Fruit fly (Drosophila melanogaster): Measurements from ENCODE around the gene Alg10.
A peak's percentile ranks its signal among the peaks of the same experiment; 100 is the strongest.

The Alg10 gene

dm6 chr3L:11196860-11197259 lies 32.1 kb downstream of the Alg10 start:
- TF ChIP-seq CG17801 (GFP tag; optimal IDR thresholded peaks at IDR 0.05; ENCODE audit: partially characterized antibody) = no peak

dm6 chr3L:11197291-11198021 lies 32.7 kb downstream of the Alg10 start, which contains the start of gene GlcAT-P:
TSS of gene GlcAT-P (minus strand) at chr3L:11197536.
- TF ChIP-seq CG17801 (GFP tag; optimal IDR thresholded peaks at IDR 0.05; ENCODE audit: partially characterized antibody) = peak; percentile 79

DNA sequence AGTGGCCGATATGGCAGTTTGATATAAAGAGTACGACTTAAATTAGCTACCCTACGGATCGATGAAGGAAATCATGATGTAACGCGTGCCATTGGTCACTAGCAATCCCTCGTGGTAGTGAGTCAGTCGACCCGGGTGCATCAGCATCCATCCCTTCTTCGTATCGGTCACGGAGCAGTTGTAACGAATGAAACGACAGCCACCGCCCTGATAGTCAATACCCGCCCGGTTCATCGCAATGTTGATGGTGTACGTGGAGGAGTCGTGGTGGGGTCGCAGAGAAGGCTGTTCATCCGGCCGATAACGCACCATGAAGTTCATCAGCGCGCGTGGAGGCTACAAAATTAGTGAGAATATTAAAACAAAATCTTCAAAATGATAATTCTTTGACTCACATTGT lies 33.6 kb downstream of the Alg10 start:
- TF ChIP-seq CG17801 (GFP tag; optimal IDR thresholded peaks at IDR 0.05; ENCODE audit: partially characterized antibody) = no peak

- TF ChIP-seq CG17801 (GFP tag; optimal IDR thresholded peaks at IDR 0.05; ENCODE audit: partially characterized antibody) = no peak
These were observed 34.5 kb downstream of the Alg10 start, which contains the start of gene CG7607 for dm6 chr3L:11199320-11199719. TSS of gene CG7607 (plus strand) at chr3L:11199620.

DNA sequence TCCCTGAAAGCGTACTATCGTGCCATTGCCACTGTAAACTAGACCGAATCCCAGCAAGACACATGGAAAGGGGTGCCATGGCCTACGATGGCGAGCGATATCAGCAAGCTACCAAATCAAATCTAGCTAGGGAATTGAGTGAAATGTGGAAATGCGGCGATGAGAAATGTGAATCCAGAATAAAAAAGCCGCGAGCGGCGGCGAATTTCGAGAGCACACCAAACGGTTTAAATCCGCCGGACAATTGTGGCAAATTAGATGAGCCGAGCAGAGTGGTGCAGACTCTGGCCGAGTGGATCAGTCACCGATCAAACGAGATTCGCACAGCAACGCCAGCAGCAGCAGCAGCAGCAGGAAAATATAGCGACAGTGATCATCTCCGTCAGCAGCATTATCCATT lies 36.3 kb downstream of the Alg10 start, which contains the start of gene nkt:
Gene nkt, plus strand, starts transcription at position 301 of the 400 bp plus-strand sequence.
- TF ChIP-seq CG17801 (GFP tag; optimal IDR thresholded peaks at IDR 0.05; ENCODE audit: partially characterized antibody) = no peak

- TF ChIP-seq CG17801 (GFP tag; optimal IDR thresholded peaks at IDR 0.05; ENCODE audit: partially characterized antibody) = no peak
These were observed 39.2 kb downstream of the Alg10 start for dm6 chr3L:11203820-11204449.

dm6 chr3L:11204852-11205251 lies 40.1 kb downstream of the Alg10 start:
- TF ChIP-seq CG17801 (GFP tag; optimal IDR thresholded peaks at IDR 0.05; ENCODE audit: partially characterized antibody) = peak; percentile 0

dm6 chr3L:11205608-11206336 lies 41.0 kb downstream of the Alg10 start, which contains the start of gene Plod:
TSS of gene Plod (minus strand) at chr3L:11206016.
- peak; percentile 34 for TF ChIP-seq CG17801 (GFP tag; optimal IDR thresholded peaks at IDR 0.05; ENCODE audit: partially characterized antibody)

DNA sequence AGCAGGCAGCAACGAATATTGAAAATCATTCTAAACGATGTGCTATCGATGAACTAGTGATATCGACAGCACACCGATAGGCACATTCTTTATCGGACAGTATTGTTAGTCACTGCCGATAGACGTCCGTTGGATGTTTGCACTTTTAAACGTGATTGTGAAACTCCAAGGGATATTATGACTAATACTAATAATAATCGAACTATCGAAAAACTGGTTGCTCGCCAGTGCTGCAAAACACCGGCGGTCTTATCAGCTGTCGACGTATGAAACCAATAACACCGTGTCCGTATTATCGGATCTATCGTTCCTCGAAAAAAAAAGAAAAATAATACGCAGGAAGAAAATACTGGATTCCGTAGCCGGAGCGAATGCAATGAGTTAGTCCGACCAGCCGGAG lies 45.7 kb downstream of the Alg10 start, which contains the start of the genes Ube3a and CG7600:
Gene Ube3a, minus strand, starts transcription at position 67 of the 400 bp plus-strand sequence.
Gene CG7600, plus strand, starts transcription at position 270 of the 400 bp plus-strand sequence.
- peak; percentile 80 for TF ChIP-seq CG17801 (GFP tag; optimal IDR thresholded peaks at IDR 0.05; ENCODE audit: partially characterized antibody)

DNA sequence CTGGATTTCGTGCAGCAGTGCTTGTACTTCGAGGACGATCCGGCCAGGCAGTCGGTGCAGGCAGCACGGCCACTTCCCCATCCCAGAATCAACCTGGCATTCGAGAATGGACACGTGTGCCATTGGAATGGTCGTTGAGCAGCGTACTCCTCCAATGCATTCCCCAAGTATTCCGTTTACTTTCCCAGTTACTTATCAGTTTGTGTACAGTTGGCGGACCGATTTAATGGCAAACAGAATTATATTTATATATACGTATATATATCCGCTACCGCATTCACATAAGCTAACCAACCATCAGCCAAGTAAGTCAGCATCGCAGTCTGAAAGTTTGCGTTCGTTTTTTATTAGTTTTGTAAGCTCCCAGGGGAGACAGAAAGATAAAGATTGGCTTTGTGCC lies 48.9 kb downstream of the Alg10 start:
- TF ChIP-seq CG17801 (GFP tag; optimal IDR thresholded peaks at IDR 0.05; ENCODE audit: partially characterized antibody) = no peak

- TF ChIP-seq CG17801 (GFP tag; optimal IDR thresholded peaks at IDR 0.05; ENCODE audit: partially characterized antibody) = no peak
These were observed 49.9 kb downstream of the Alg10 start, which contains the start of gene CG42671 for dm6 chr3L:11214406-11215243. TSS of gene CG42671 (plus strand) at chr3L:11214505.

DNA sequence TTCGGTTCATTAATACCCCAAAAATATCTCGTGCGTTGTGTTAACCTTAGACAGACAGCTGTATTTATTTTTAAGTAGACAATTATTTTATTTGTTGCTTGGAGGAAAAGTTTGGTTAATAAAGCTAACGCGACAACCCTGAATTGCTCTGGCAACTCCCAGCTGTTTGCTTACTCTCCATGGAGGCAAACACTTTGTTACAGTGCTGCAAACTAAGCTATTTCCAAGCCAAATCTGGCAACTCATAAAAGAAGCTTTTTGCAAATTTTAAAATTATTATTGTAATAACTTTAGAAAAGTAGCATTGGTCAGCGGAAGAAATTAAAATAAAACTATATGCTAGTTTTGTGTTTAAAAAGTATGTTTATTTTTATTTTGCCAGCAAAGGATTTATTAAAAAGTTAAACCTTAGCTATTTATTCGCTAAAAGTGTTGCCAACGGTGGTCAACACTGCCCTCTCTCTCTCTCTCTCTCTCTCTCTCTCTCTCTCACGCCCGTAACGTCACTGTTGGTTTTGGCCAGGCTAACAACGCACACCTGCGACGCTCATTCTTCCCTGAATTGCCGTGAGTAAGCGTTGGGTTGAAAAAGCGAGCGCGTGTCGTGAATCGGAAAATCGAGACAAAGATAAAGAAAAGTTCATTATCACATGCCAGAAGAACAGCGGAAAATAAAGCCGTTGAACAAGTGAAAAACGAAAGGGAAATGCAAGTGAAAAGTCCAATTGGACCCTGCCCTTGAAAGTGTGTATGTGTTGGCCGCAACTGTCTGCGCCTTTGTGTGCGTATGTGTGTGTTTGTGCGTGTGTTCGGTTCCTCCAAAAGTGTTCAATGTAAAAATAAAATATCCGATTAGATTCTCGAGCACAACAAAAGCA lies 50.7 kb downstream of the Alg10 start:
- peak; percentile 85 for TF ChIP-seq CG17801 (GFP tag; optimal IDR thresholded peaks at IDR 0.05; ENCODE audit: partially characterized antibody)

- TF ChIP-seq CG17801 (GFP tag; optimal IDR thresholded peaks at IDR 0.05; ENCODE audit: partially characterized antibody) = no peak
These were observed 51.4 kb downstream of the Alg10 start for dm6 chr3L:11216219-11216618.

All from ovary, adult (tissue).